Fruit fly (Drosophila melanogaster) whole organism, prepupa: Measurements from ENCODE around the gene Acbp6.

Experiments
- CG6163 ChIP-seq: fragments of 200-800 bp; sonication (Bioruptor generic); IDR thresholded peaks from 3 replicates; pipeline ENCODE4 v1.3.6; 2022; ENCODE audit warnings: missing biosample characterization, missing genetic modification characterization
- CG6792 ChIP-seq: fragments of 200-800 bp; sonication (Bioruptor generic); optimal IDR thresholded peaks from 3 replicates; lab custom pipeline; 2016; ENCODE audit warnings: missing biosample characterization, missing genetic modification characterization
- CG7368 ChIP-seq: fragments of 200-800 bp; sonication (Bioruptor generic); optimal IDR thresholded peaks from 3 replicates; lab custom pipeline; 2016; ENCODE audit warnings: missing biosample characterization, missing genetic modification characterization
- Lpt ChIP-seq: fragments of 200-800 bp; sonication (Bioruptor generic); optimal IDR thresholded peaks from 3 replicates; lab custom pipeline; 2016; ENCODE audit warnings: missing biosample characterization, missing genetic modification characterization
- Met ChIP-seq: fragments of 200-800 bp; sonication (Bioruptor generic); optimal IDR thresholded peaks from 3 replicates; lab custom pipeline; 2016; ENCODE audit warnings: missing biosample characterization, missing genetic modification characterization
- Sox102F ChIP-seq: fragments of 200-800 bp; sonication (Bioruptor generic); optimal IDR thresholded peaks from 2 replicates; lab custom pipeline; 2016; ENCODE audit warnings: missing biosample characterization, mild to moderate bottlenecking, missing genetic modification characterization
- fkh ChIP-seq: fragments of 200-800 bp; sonication (Bioruptor generic); optimal IDR thresholded peaks from 3 replicates; lab custom pipeline; 2017; ENCODE audit warnings: missing biosample characterization, mild to moderate bottlenecking, missing genetic modification characterization, moderate library complexity
- lz ChIP-seq: fragments of 200-800 bp; sonication (Bioruptor generic); optimal IDR thresholded peaks from 3 replicates; lab custom pipeline; 2016; ENCODE audit warnings: missing biosample characterization, missing genetic modification characterization
- pdm3 ChIP-seq: fragments of 200-800 bp; sonication (Bioruptor generic); optimal IDR thresholded peaks from 3 replicates; lab custom pipeline; 2016; ENCODE audit warnings: missing biosample characterization, missing genetic modification characterization

- no peak for TF ChIP-seq Lpt (GFP tag; lab: Kevin White, UChicago)
- TF ChIP-seq fkh: no peak
- no peak for TF ChIP-seq Met
- no peak for TF ChIP-seq CG6792 (GFP tag; lab: Kevin White, UChicago)
- no peak for TF ChIP-seq CG6163
- TF ChIP-seq lz (GFP tag; lab: Kevin White, UChicago): no peak
- TF ChIP-seq Sox102F: no peak
- no peak for TF ChIP-seq pdm3 (GFP tag; lab: Kevin White, UChicago)
- TF ChIP-seq CG7368: no peak
Observed at dm6 chr3L:7092904-7093303, 35.8 kb upstream of the Acbp6 start, which contains the start of gene Cpr65Ec.
